Fruit fly (Drosophila melanogaster): ENCODE measurements around the gene Hcs.

Hcs gene

dm6 chr3R:5474551-5474950 is at the start of gene Hcs, which contains the start of the genes CG45100 and HDAC3:
Hcs (plus strand) TSS chr3R:5474899.
CG45100 (minus strand) TSS chr3R:5474600.
HDAC3 (minus strand) TSS chr3R:5474600.
- TF ChIP-seq CG2678 (tag; optimal IDR thresholded peaks at IDR 0.05) (no peak), CoRest (tag; optimal IDR thresholded peaks at IDR 0.05) (no peak), tx (GFP tag; optimal IDR thresholded peaks at IDR 0.05) (peak; percentile 33), fd102C (GFP tag; optimal IDR thresholded peaks at IDR 0.05) (no peak), CG9876 (GFP tag; optimal IDR thresholded peaks at IDR 0.05) (peak; percentile 52), dati (GFP tag; IDR thresholded peaks at IDR 0.05) (no peak), CG10267 (tag; optimal IDR thresholded peaks at IDR 0.05) (peak; percentile 72), zfh2 (GFP tag; optimal IDR thresholded peaks at IDR 0.05) (peak; percentile 72), Camta (GFP tag; optimal IDR thresholded peaks at IDR 0.05) (peak; percentile 43), Drgx (GFP tag; IDR thresholded peaks at IDR 0.05) (no peak), H2.0 (GFP tag; IDR thresholded peaks at IDR 0.05) (no peak), stwl (tag; optimal IDR thresholded peaks at IDR 0.05) (no peak), Gsc (GFP tag; IDR thresholded peaks at IDR 0.05) (no peak), CG5245 (GFP tag; optimal IDR thresholded peaks at IDR 0.05) (no peak), en (GFP tag; optimal IDR thresholded peaks at IDR 0.05) (no peak), run (tag; optimal IDR thresholded peaks at IDR 0.05) (no peak), pnt (GFP tag; optimal IDR thresholded peaks at IDR 0.05) (peak; percentile 31), CG31365 (tag; optimal IDR thresholded peaks at IDR 0.05) (no peak), scrt (GFP tag; optimal IDR thresholded peaks at IDR 0.05) (no peak), CrebB (tag; optimal IDR thresholded peaks at IDR 0.05) (no peak), Dbx (GFP tag; IDR thresholded peaks at IDR 0.05) (peak; percentile 69), Asciz (GFP tag; optimal IDR thresholded peaks at IDR 0.05) (no peak), Doc2 (GFP tag; IDR thresholded peaks at IDR 0.05) (no peak), lov (optimal IDR thresholded peaks at IDR 0.05) (no peak), lov (GFP tag; IDR thresholded peaks at IDR 0.05) (no peak), nau (GFP tag; optimal IDR thresholded peaks at IDR 0.05) (no peak), CG7372 (GFP tag; IDR thresholded peaks at IDR 0.05) (no peak; the same call in 1 of the 2 replicates), CG8944 (GFP tag; optimal IDR thresholded peaks at IDR 0.05) (peak; percentile 32), gcm2 (GFP tag; optimal IDR thresholded peaks at IDR 0.05) (no peak), CG3407 (GFP tag; optimal IDR thresholded peaks at IDR 0.05) (no peak), NK7.1 (GFP tag; optimal IDR thresholded peaks at IDR 0.05) (peak; percentile 7), Usf (GFP tag; optimal IDR thresholded peaks at IDR 0.05) (no peak), Oli (tag; optimal IDR thresholded peaks at IDR 0.05) (no peak), CG11504 (tag; optimal IDR thresholded peaks at IDR 0.05) (no peak), gt (GFP tag; IDR thresholded peaks at IDR 0.05) (no peak), CG10565 (GFP tag; optimal IDR thresholded peaks at IDR 0.05) (no peak), sima (GFP tag; optimal IDR thresholded peaks at IDR 0.05) (no peak), BEAF-32 (GFP tag; optimal IDR thresholded peaks at IDR 0.05) (peak; percentile 96), yki (optimal IDR thresholded peaks at IDR 0.05) (no peak), CG7745 (tag; optimal IDR thresholded peaks at IDR 0.05) (no peak), mirr (GFP tag; optimal IDR thresholded peaks at IDR 0.05) (no peak), Hmr (GFP tag; optimal IDR thresholded peaks at IDR 0.05) (no peak), cg (GFP tag; optimal IDR thresholded peaks at IDR 0.05) (no peak), gce (GFP tag; IDR thresholded peaks at IDR 0.05) (no peak), toy (GFP tag; IDR thresholded peaks at IDR 0.05) (no peak), Sox102F (GFP tag; optimal IDR thresholded peaks at IDR 0.05) (no peak), Atf-2 (GFP tag; optimal IDR thresholded peaks at IDR 0.05) (peak; percentile 13), Dref (GFP tag; IDR thresholded peaks at IDR 0.05) (peak; percentile 36), phol (tag; optimal IDR thresholded peaks at IDR 0.05) (peak; percentile 78), vnd (GFP tag; IDR thresholded peaks at IDR 0.05; ENCODE audit: partially characterized antibody) (peak; percentile 92), CG6689 (GFP tag; IDR thresholded peaks at IDR 0.05) (no peak; the same call in 1 of the 2 replicates), fd96Cb (tag; optimal IDR thresholded peaks at IDR 0.05) (no peak), CG7271 (tag; optimal IDR thresholded peaks at IDR 0.05) (no peak)

All from whole organism, embryonic.